Worm (Caenorhabditis elegans) whole organism, L1 larva: ENCODE data around the gene ZK1236.9.

Source experiments
- C04F5.9 ChIP-seq: sonication (generic microtip); optimal IDR thresholded peaks from 2 replicates; lab custom pipeline; 2016; ENCODE audit warnings: missing genetic modification characterization, missing compliant biosample characterization
- C16A3.4 ChIP-seq: fragments of 150-350 bp; optimal IDR thresholded peaks from 2 replicates; lab custom pipeline; 2014; ENCODE audit warnings: missing biosample characterization, missing genetic modification characterization
- F16B12.6 ChIP-seq: fragments of 150-350 bp; optimal IDR thresholded peaks from 2 replicates; lab custom pipeline; 2014; ENCODE audit warnings: missing biosample characterization, missing genetic modification characterization
- Y116A8C.19 ChIP-seq: sonication (generic microtip); optimal IDR thresholded peaks from 2 replicates; lab custom pipeline; 2016; ENCODE audit warnings: missing compliant biosample characterization, missing genetic modification characterization, borderline replicate concordance
- aha-1 ChIP-seq: fragments of 150-350 bp; optimal IDR thresholded peaks from 2 replicates; lab custom pipeline; 2014; ENCODE audit warnings: missing biosample characterization, missing genetic modification characterization
- alr-1 ChIP-seq: fragments of 200-800 bp; sonication (Bioruptor generic); optimal IDR thresholded peaks from 2 replicates; lab custom pipeline; 2018; ENCODE audit warnings: borderline replicate concordance, mild to moderate bottlenecking, missing genetic modification characterization, missing compliant biosample characterization
- blmp-1 ChIP-seq: fragments of 150-350 bp; optimal IDR thresholded peaks from 2 replicates; lab custom pipeline; 2014; ENCODE audit warnings: missing biosample characterization, missing genetic modification characterization
- ceh-63 ChIP-seq: fragments of 200-800 bp; sonication (Bioruptor generic); optimal IDR thresholded peaks from 2 replicates; lab custom pipeline; 2018; ENCODE audit warnings: mild to moderate bottlenecking, missing genetic modification characterization, missing compliant biosample characterization
- ceh-82 ChIP-seq, 3 experiments: fragments of 150-350 bp in 1 of 3; sonication (generic microtip) in 2 of 3; optimal IDR thresholded peaks; 2 replicates each; lab custom pipeline; 2014 to 2017; ENCODE audit warnings: missing biosample characterization in 3 of 3, missing genetic modification characterization in 3 of 3
- ceh-88 ChIP-seq: fragments of 200-800 bp; sonication (Bioruptor generic); IDR thresholded peaks from 2 replicates; pipeline ENCODE4 v1.3.6; 2022; ENCODE audit warnings: missing genetic modification characterization, missing compliant biosample characterization
- ceh-90 ChIP-seq: sonication (generic microtip); optimal IDR thresholded peaks from 2 replicates; lab custom pipeline; 2016; ENCODE audit warnings: missing genetic modification characterization, missing compliant biosample characterization
- ces-1 ChIP-seq: fragments of 150-350 bp; optimal IDR thresholded peaks from 2 replicates; lab custom pipeline; 2014; ENCODE audit warnings: missing biosample characterization, missing genetic modification reagents, missing genetic modification characterization
- efl-1 ChIP-seq, 4 experiments: fragments of 150-350 bp; optimal IDR thresholded peaks in 3 of 4; peaks in 1 of 4; 1 replicate in 1 of 4; 2 replicates in 3 of 4; lab custom pipeline; 2014; ENCODE audit warnings: missing biosample characterization in 2 of 4, missing genetic modification characterization in 2 of 4, missing genetic modification reagents in 2 of 4
- elt-3 ChIP-seq, 6 experiments: fragments of 150-350 bp in 1 of 6; sonication (generic microtip); optimal IDR thresholded peaks; 2 replicates each; lab custom pipeline; 2017 to 2018; ENCODE audit warnings: missing biosample characterization in 6 of 6, missing genetic modification characterization in 6 of 6, inconsistent platforms in 1 of 6
- ets-5 ChIP-seq: fragments of 200-800 bp; sonication (Bioruptor generic); IDR thresholded peaks from 2 replicates; pipeline ENCODE4 v1.3.6; 2022; ENCODE audit warnings: missing genetic modification characterization, missing compliant biosample characterization
- fkh-10 ChIP-seq: sonication (generic microtip); optimal IDR thresholded peaks from 2 replicates; lab custom pipeline; 2017; ENCODE audit warnings: missing biosample characterization, missing genetic modification reagents, missing genetic modification characterization
- fkh-4 ChIP-seq: sonication (generic microtip); optimal IDR thresholded peaks from 2 replicates; lab custom pipeline; 2016; ENCODE audit warnings: missing compliant biosample characterization, missing genetic modification characterization, borderline replicate concordance
- fos-1 ChIP-seq: fragments of 150-350 bp; optimal IDR thresholded peaks from 2 replicates; lab custom pipeline; 2014; ENCODE audit warnings: missing biosample characterization, missing genetic modification characterization
- hlh-17 ChIP-seq: fragments of 200-800 bp; sonication (Bioruptor generic); optimal IDR thresholded peaks from 2 replicates; lab custom pipeline; 2018; ENCODE audit warnings: missing genetic modification characterization, mild to moderate bottlenecking, missing compliant biosample characterization, moderate library complexity, borderline replicate concordance
- hlh-4 ChIP-seq: sonication (generic microtip); optimal IDR thresholded peaks from 2 replicates; lab custom pipeline; 2016; ENCODE audit warnings: mild to moderate bottlenecking, missing genetic modification characterization, missing compliant biosample characterization
- jun-1 ChIP-seq: fragments of 150-350 bp; optimal IDR thresholded peaks from 2 replicates; lab custom pipeline; 2014; ENCODE audit warnings: missing biosample characterization, missing genetic modification reagents, missing genetic modification characterization
- lin-13 ChIP-seq: fragments of 150-350 bp; optimal IDR thresholded peaks from 2 replicates; lab custom pipeline; 2014; ENCODE audit warnings: missing biosample characterization, missing genetic modification reagents, missing genetic modification characterization
- lin-35 ChIP-seq, 2 experiments: fragments of 150-350 bp; optimal IDR thresholded peaks; 2 replicates each; lab custom pipeline; 2014; ENCODE audit warnings: missing biosample characterization in 2 of 2, missing genetic modification characterization in 2 of 2, missing genetic modification reagents in 2 of 2
- lin-39 ChIP-seq: fragments of 150-350 bp; optimal IDR thresholded peaks from 2 replicates; lab custom pipeline; 2014; ENCODE audit warnings: missing biosample characterization, missing genetic modification reagents, missing genetic modification characterization
- mab-9 ChIP-seq: fragments of 200-800 bp; sonication (Bioruptor generic); IDR thresholded peaks from 2 replicates; pipeline ENCODE4 v1.3.6; 2022; ENCODE audit warnings: missing genetic modification reagents, missing genetic modification characterization, missing compliant biosample characterization
- mdl-1 ChIP-seq, 2 experiments: fragments of 150-350 bp; optimal IDR thresholded peaks; 2 replicates each; lab custom pipeline; 2014 to 2017; ENCODE audit warnings: missing biosample characterization in 2 of 2, missing genetic modification characterization in 2 of 2, inconsistent platforms in 1 of 2
- mep-1 ChIP-seq: fragments of 150-350 bp; optimal IDR thresholded peaks from 2 replicates; lab custom pipeline; 2014; ENCODE audit warnings: missing biosample characterization, missing genetic modification characterization
- nhr-11 ChIP-seq: fragments of 150-350 bp; optimal IDR thresholded peaks from 2 replicates; lab custom pipeline; 2014; ENCODE audit warnings: missing biosample characterization, missing genetic modification characterization
- nhr-12 ChIP-seq: sonication (generic microtip); optimal IDR thresholded peaks from 2 replicates; lab custom pipeline; 2017; ENCODE audit warnings: missing biosample characterization, missing genetic modification characterization
- nhr-19 ChIP-seq: fragments of 200-800 bp; sonication (Bioruptor generic); conservative IDR thresholded peaks from 2 replicates; pipeline ENCODE4 v1.3.6; 2022; ENCODE audit warnings: missing genetic modification characterization, missing compliant biosample characterization
- nhr-237 ChIP-seq: fragments of 150-350 bp; optimal IDR thresholded peaks from 2 replicates; lab custom pipeline; 2014; ENCODE audit warnings: missing biosample characterization, missing genetic modification characterization
- nhr-47 ChIP-seq: sonication (generic microtip); optimal IDR thresholded peaks from 2 replicates; lab custom pipeline; 2016; ENCODE audit warnings: mild to moderate bottlenecking, missing genetic modification characterization, moderate library complexity, missing compliant biosample characterization
- nhr-71 ChIP-seq: sonication (generic microtip); optimal IDR thresholded peaks from 2 replicates; lab custom pipeline; 2016; ENCODE audit warnings: mild to moderate bottlenecking, missing genetic modification characterization, moderate library complexity, missing compliant biosample characterization
- nhr-77 ChIP-seq: fragments of 150-350 bp; optimal IDR thresholded peaks from 2 replicates; lab custom pipeline; 2014; ENCODE audit warnings: missing biosample characterization, missing genetic modification characterization
- nhr-85 ChIP-seq: sonication (generic microtip); peaks from one replicate; lab custom pipeline; 2016; ENCODE audit warnings: missing genetic modification characterization, inconsistent platforms, missing compliant biosample characterization
- pax-3 ChIP-seq: fragments of 200-800 bp; sonication (Bioruptor generic); optimal IDR thresholded peaks from 2 replicates; lab custom pipeline; 2018; ENCODE audit warnings: mild to moderate bottlenecking, missing genetic modification characterization, moderate library complexity, missing compliant biosample characterization
- pqm-1 ChIP-seq: sonication (generic microtip); optimal IDR thresholded peaks from 3 replicates; lab custom pipeline; 2017; ENCODE audit warnings: missing biosample characterization, missing genetic modification characterization
- rnt-1 ChIP-seq: sonication (generic microtip); optimal IDR thresholded peaks from 2 replicates; lab custom pipeline; 2016; ENCODE audit warnings: mild to moderate bottlenecking, missing genetic modification characterization, moderate library complexity, missing compliant biosample characterization
- snpc-4 ChIP-seq: fragments of 150-350 bp; optimal IDR thresholded peaks from 2 replicates; lab custom pipeline; 2014; ENCODE audit warnings: missing biosample characterization, missing genetic modification characterization
- sox-4 ChIP-seq: sonication (generic microtip); optimal IDR thresholded peaks from 2 replicates; lab custom pipeline; 2016; ENCODE audit warnings: missing genetic modification characterization, missing compliant biosample characterization
- sptf-1 ChIP-seq: fragments of 150-350 bp; optimal IDR thresholded peaks from 2 replicates; lab custom pipeline; 2014; ENCODE audit warnings: missing biosample characterization, missing genetic modification characterization
- sup-37 ChIP-seq: fragments of 200-800 bp; sonication (Bioruptor generic); optimal IDR thresholded peaks from 2 replicates; lab custom pipeline; 2018; ENCODE audit warnings: mild to moderate bottlenecking, missing genetic modification characterization, missing compliant biosample characterization
- swsn-7 ChIP-seq: sonication (generic microtip); optimal IDR thresholded peaks from 2 replicates; lab custom pipeline; 2016; ENCODE audit warnings: missing genetic modification characterization, missing compliant biosample characterization
- tbx-2 ChIP-seq: sonication (generic microtip); optimal IDR thresholded peaks from 2 replicates; lab custom pipeline; 2016; ENCODE audit warnings: missing genetic modification characterization, missing compliant biosample characterization
- tlp-1 ChIP-seq: fragments of 150-350 bp; optimal IDR thresholded peaks from 2 replicates; lab custom pipeline; 2014; ENCODE audit warnings: missing biosample characterization, missing genetic modification characterization
- unc-130 ChIP-seq: fragments of 150-350 bp; optimal IDR thresholded peaks from 2 replicates; lab custom pipeline; 2017; ENCODE audit warnings: missing biosample characterization, missing genetic modification characterization, inconsistent platforms
- unc-30 ChIP-seq: sonication (generic microtip); optimal IDR thresholded peaks from 2 replicates; lab custom pipeline; 2017; ENCODE audit warnings: missing biosample characterization, missing genetic modification characterization
- unc-62 ChIP-seq: fragments of 150-350 bp; optimal IDR thresholded peaks from 2 replicates; lab custom pipeline; 2014; ENCODE audit warnings: missing biosample characterization, missing genetic modification reagents, missing genetic modification characterization
- xbp-1 ChIP-seq: sonication (generic microtip); optimal IDR thresholded peaks from 2 replicates; lab custom pipeline; 2016; ENCODE audit warnings: missing genetic modification characterization, missing compliant biosample characterization
- zag-1 ChIP-seq: fragments of 150-350 bp; optimal IDR thresholded peaks from 2 replicates; lab custom pipeline; 2014; ENCODE audit warnings: missing biosample characterization, missing genetic modification characterization

The ZK1236.9 gene

ce11 chrIII:8417192-8417967, 17.6 kb downstream of the ZK1236.9 start (continued):
- TF ChIP-seq unc-130 (tag; lab: Kevin White, UChicago) (no peak), mdl-1 (tag; optimal IDR thresholded peaks at IDR 0.05; lab: Kevin White, UChicago) (peak; percentile 41 to 89), fos-1 (tag; lab: Kevin White, UChicago) (peak; percentile 89), C04F5.9 (tag; lab: Kevin White, UChicago) (peak; percentile 73), nhr-71 (tag; lab: Kevin White, UChicago) (peak; percentile 98), lin-35 (GFP tag; optimal IDR thresholded peaks at IDR 0.05; lab: Kevin White, UChicago) (peak; percentile 77 to 83), alr-1 (no peak), tbx-2 (peak; percentile 97), ceh-63 (GFP tag; lab: Kevin White, UChicago) (peak; percentile 49), pax-3 (tag; lab: Kevin White, UChicago) (peak; percentile 81), aha-1 (tag; lab: Kevin White, UChicago) (peak; percentile 75), nhr-12 (no peak), nhr-11 (tag; lab: Kevin White, UChicago) (peak; percentile 82), zag-1 (tag; lab: Kevin White, UChicago) (peak; percentile 89), blmp-1 (tag; lab: Kevin White, UChicago) (peak; percentile 85), snpc-4 (peak; percentile 64), unc-62 (GFP tag; lab: Kevin White, UChicago) (no peak), nhr-19 (GFP tag; lab: Robert Waterston, UW) (peak; percentile 91), mep-1 (tag; lab: Kevin White, UChicago) (peak; percentile 93), nhr-47 (tag; lab: Kevin White, UChicago) (peak; percentile 95), fkh-10 (GFP tag; lab: Kevin White, UChicago) (peak; percentile 89), jun-1 (tag; lab: Kevin White, UChicago) (peak; percentile 87), ceh-88 (GFP tag; lab: Robert Waterston, UW) (peak; percentile 65), lin-39 (tag; lab: Kevin White, UChicago) (peak; percentile 84), nhr-77 (tag; lab: Kevin White, UChicago) (peak; percentile 89), C16A3.4 (peak; percentile 84), nhr-237 (tag; lab: Kevin White, UChicago) (peak; percentile 88), ets-5 (no peak), F16B12.6 (tag; lab: Kevin White, UChicago) (no peak), Y116A8C.19 (tag; lab: Kevin White, UChicago) (peak; percentile 47), tlp-1 (no peak), sptf-1 (tag; lab: Kevin White, UChicago) (no peak), ces-1 (GFP tag; lab: Kevin White, UChicago) (no peak), elt-3 (tag; optimal IDR thresholded peaks at IDR 0.05; lab: Kevin White, UChicago) (peak in 3 of 6 experiments; percentile 54 to 75 (median 62)), lin-13 (GFP tag; lab: Kevin White, UChicago) (peak; percentile 92), fkh-4 (peak; percentile 79), mab-9 (no peak; the same call in none of the 2 replicates), rnt-1 (peak; percentile 84), hlh-17 (GFP tag; lab: Kevin White, UChicago) (no peak), ceh-82 (tag; optimal IDR thresholded peaks at IDR 0.05; lab: Kevin White, UChicago) (peak; percentile 72 to 83 (median 79)), sox-4 (peak; percentile 37)

ce11 chrIII:8416871-8417191, 18.1 kb downstream of the ZK1236.9 start:
- TF ChIP-seq snpc-4: no peak
- TF ChIP-seq nhr-11 (tag; lab: Kevin White, UChicago): no peak
- TF ChIP-seq ceh-90 (tag; lab: Kevin White, UChicago): no peak
- TF ChIP-seq lin-35 (GFP tag; optimal IDR thresholded peaks at IDR 0.05; lab: Kevin White, UChicago): no peak
- no peak for TF ChIP-seq aha-1 (tag; lab: Kevin White, UChicago)
- peak; percentile 8 for TF ChIP-seq mep-1 (tag; lab: Kevin White, UChicago)
- no peak for TF ChIP-seq elt-3 (tag; optimal IDR thresholded peaks at IDR 0.05; lab: Kevin White, UChicago)
- TF ChIP-seq swsn-7 (tag; lab: Kevin White, UChicago): no peak
- TF ChIP-seq ceh-63 (GFP tag; lab: Kevin White, UChicago): no peak
- TF ChIP-seq xbp-1 (tag; lab: Kevin White, UChicago): no peak
- TF ChIP-seq blmp-1 (tag; lab: Kevin White, UChicago): peak; percentile 84
- TF ChIP-seq unc-30 (tag; lab: Kevin White, UChicago): no peak
- TF ChIP-seq unc-130 (tag; lab: Kevin White, UChicago): no peak
- no peak for TF ChIP-seq pqm-1 (tag; lab: Kevin White, UChicago)
- no peak for TF ChIP-seq efl-1 (optimal IDR thresholded peaks at IDR 0.05; lab: Kevin White, UChicago)
- TF ChIP-seq efl-1 (GFP tag; optimal IDR thresholded peaks at IDR 0.05 in 1 of 2; lab: Kevin White, UChicago): no peak
- peak; percentile 92 for TF ChIP-seq ces-1 (GFP tag; lab: Kevin White, UChicago)
- TF ChIP-seq sup-37 (GFP tag; lab: Kevin White, UChicago): no peak
- TF ChIP-seq nhr-85 (tag; lab: Kevin White, UChicago): no peak
- no peak for TF ChIP-seq lin-13 (GFP tag; lab: Kevin White, UChicago)
- TF ChIP-seq hlh-4 (tag; lab: Kevin White, UChicago): no peak
- no peak for TF ChIP-seq zag-1 (tag; lab: Kevin White, UChicago)
- TF ChIP-seq, all 84 proteins: peak for 3
